Worm (Caenorhabditis elegans) whole organism, L4 larva: ENCODE measurements around the gene kap-1.

Experiments used
- D1046.2 ChIP-seq: fragments of 200-800 bp; sonication (Bioruptor generic); IDR thresholded peaks from 2 replicates; pipeline ENCODE4 v1.3.6; 2022; ENCODE audit warnings: missing genetic modification characterization, missing compliant biosample characterization
- F10B5.3 ChIP-seq: sonication (generic microtip); optimal IDR thresholded peaks from 2 replicates; lab custom pipeline; 2016; ENCODE audit warnings: mild to moderate bottlenecking, missing genetic modification characterization, missing compliant biosample characterization
- F26F4.8 ChIP-seq: fragments of 200-800 bp; sonication (Bioruptor generic); conservative IDR thresholded peaks from 2 replicates; pipeline ENCODE4 v1.3.6; 2022; ENCODE audit warnings: missing genetic modification characterization, missing compliant biosample characterization
- R02D3.7 ChIP-seq: fragments of 150-350 bp; sonication (generic microtip); optimal IDR thresholded peaks from 3 replicates; lab custom pipeline; 2014; ENCODE audit warnings: missing biosample characterization, missing genetic modification characterization
- T20F7.1 ChIP-seq: fragments of 200-800 bp; sonication (Bioruptor generic); optimal IDR thresholded peaks from 2 replicates; lab custom pipeline; 2018; ENCODE audit warnings: mild to moderate bottlenecking, missing genetic modification characterization, missing compliant biosample characterization
- Y105C5A.15 ChIP-seq: fragments of 200-800 bp; sonication (Bioruptor generic); IDR thresholded peaks from 2 replicates; pipeline ENCODE4 v1.3.6; 2022; ENCODE audit warnings: missing genetic modification characterization, missing compliant biosample characterization
- Y48G9A.11 ChIP-seq: fragments of 200-800 bp; sonication (Bioruptor generic); IDR thresholded peaks from 2 replicates; pipeline ENCODE4 v1.3.6; 2022; ENCODE audit warnings: missing genetic modification reagents, missing genetic modification characterization, missing compliant biosample characterization
- Y75B8A.6 ChIP-seq: fragments of 200-800 bp; sonication (Bioruptor generic); IDR thresholded peaks from 2 replicates; pipeline ENCODE4 v1.3.6; 2022; ENCODE audit warnings: missing genetic modification reagents, missing genetic modification characterization, missing compliant biosample characterization
- ZK337.2 ChIP-seq: fragments of 200-800 bp; sonication (Bioruptor generic); IDR thresholded peaks from 2 replicates; pipeline ENCODE4 v1.3.6; 2022; ENCODE audit warnings: missing genetic modification reagents, missing genetic modification characterization, missing compliant biosample characterization
- aly-2 ChIP-seq: sonication (generic microtip); optimal IDR thresholded peaks from 2 replicates; lab custom pipeline; 2018; ENCODE audit warnings: missing biosample characterization, missing genetic modification characterization
- ama-1 ChIP-seq: fragments of 150-350 bp; optimal IDR thresholded peaks from 2 replicates; lab custom pipeline; 2014; ENCODE audit warnings: inconsistent platforms, mixed read lengths
- arid-1 ChIP-seq: fragments of 200-800 bp; sonication (Bioruptor generic); conservative IDR thresholded peaks from 2 replicates; pipeline ENCODE4 v1.3.6; 2022; ENCODE audit warnings: missing genetic modification reagents, missing genetic modification characterization, missing compliant biosample characterization
- attf-4 ChIP-seq: sonication (generic microtip); optimal IDR thresholded peaks from 3 replicates; lab custom pipeline; 2017; ENCODE audit warnings: missing biosample characterization, missing genetic modification characterization
- ceh-20 ChIP-seq: fragments of 200-800 bp; sonication (Bioruptor generic); IDR thresholded peaks from 2 replicates; pipeline ENCODE4 v1.3.6; 2022; ENCODE audit warnings: missing genetic modification reagents, missing genetic modification characterization, missing compliant biosample characterization
- ceh-28 ChIP-seq: fragments of 150-350 bp; optimal IDR thresholded peaks from 2 replicates; lab custom pipeline; 2014; ENCODE audit warnings: missing biosample characterization, missing genetic modification reagents, missing genetic modification characterization
- ceh-82 ChIP-seq: sonication (generic microtip); optimal IDR thresholded peaks from 2 replicates; lab custom pipeline; 2017; ENCODE audit warnings: missing biosample characterization, missing genetic modification characterization
- ces-1 ChIP-seq: fragments of 150-350 bp; sonication (generic microtip); optimal IDR thresholded peaks from 4 replicates; lab custom pipeline; 2014; ENCODE audit warnings: missing biosample characterization, missing genetic modification reagents, missing genetic modification characterization
- daf-12 ChIP-seq: fragments of 150-350 bp; optimal IDR thresholded peaks from 2 replicates; lab custom pipeline; 2014; ENCODE audit warnings: missing biosample characterization, missing genetic modification reagents, missing genetic modification characterization
- daf-16 ChIP-seq, 3 experiments: sonication (generic microtip); optimal IDR thresholded peaks; 2 replicates each; lab custom pipeline; 2016 to 2017; ENCODE audit warnings: missing genetic modification characterization in 3 of 3, missing genetic modification reagents in 3 of 3, mild to moderate bottlenecking in 2 of 3, missing compliant biosample characterization in 2 of 3, missing biosample characterization in 1 of 3, moderate library complexity in 1 of 3
- daf-8 ChIP-seq: fragments of 200-800 bp; sonication (Bioruptor generic); IDR thresholded peaks from 2 replicates; pipeline ENCODE4 v1.3.6; 2022; ENCODE audit warnings: missing genetic modification characterization, missing compliant biosample characterization
- dmd-6 ChIP-seq: fragments of 200-800 bp; sonication (Bioruptor generic); IDR thresholded peaks from 2 replicates; pipeline ENCODE4 v1.3.6; 2022; ENCODE audit warnings: missing genetic modification reagents, missing genetic modification characterization, missing compliant biosample characterization
- dmd-9 ChIP-seq: fragments of 200-800 bp; sonication (Bioruptor generic); IDR thresholded peaks from 2 replicates; pipeline ENCODE4 v1.3.6; 2022; ENCODE audit warnings: missing genetic modification reagents, missing genetic modification characterization, missing compliant biosample characterization
- dve-1 ChIP-seq: sonication (generic microtip); optimal IDR thresholded peaks from 2 replicates; lab custom pipeline; 2017; ENCODE audit warnings: antibody characterized with exemption, mild to moderate bottlenecking, missing genetic modification characterization, missing compliant biosample characterization; ENCODE audit not compliant: insufficient read depth
- egl-43 ChIP-seq: fragments of 200-800 bp; sonication (Bioruptor generic); IDR thresholded peaks from 2 replicates; pipeline ENCODE4 v1.3.6; 2022; ENCODE audit warnings: missing genetic modification reagents, missing genetic modification characterization, missing compliant biosample characterization
- fos-1 ChIP-seq: fragments of 150-350 bp; optimal IDR thresholded peaks from 2 replicates; lab custom pipeline; 2014; ENCODE audit warnings: missing biosample characterization, missing genetic modification characterization
- hif-1 ChIP-seq, 2 experiments: sonication (generic microtip); optimal IDR thresholded peaks; 2 replicates each; lab custom pipeline; 2016 to 2017; ENCODE audit warnings: missing compliant biosample characterization in 2 of 2, missing genetic modification characterization in 2 of 2, missing genetic modification reagents in 2 of 2, missing genotype in 2 of 2, mild to moderate bottlenecking in 1 of 2
- lin-13 ChIP-seq: fragments of 150-350 bp; optimal IDR thresholded peaks from 2 replicates; lab custom pipeline; 2014; ENCODE audit warnings: missing biosample characterization, missing genetic modification reagents, missing genetic modification characterization
- lin-38 ChIP-seq: fragments of 200-800 bp; sonication (Bioruptor generic); IDR thresholded peaks from 2 replicates; pipeline ENCODE4 v1.3.6; 2022; ENCODE audit warnings: missing genetic modification reagents, missing genetic modification characterization, missing compliant biosample characterization
- lin-39 ChIP-seq: fragments of 150-350 bp; optimal IDR thresholded peaks from 2 replicates; lab custom pipeline; 2014; ENCODE audit warnings: missing biosample characterization, missing genetic modification reagents, missing genetic modification characterization
- madf-5 ChIP-seq, 2 experiments: fragments of 200-800 bp; sonication (Bioruptor generic); IDR thresholded peaks; 2 replicates each; pipeline ENCODE4 v1.3.6; 2022; ENCODE audit warnings: missing compliant biosample characterization in 2 of 2, missing genetic modification characterization in 2 of 2
- mxl-2 ChIP-seq: fragments of 200-800 bp; sonication (Bioruptor generic); conservative IDR thresholded peaks from 2 replicates; pipeline ENCODE4 v1.3.6; 2022; ENCODE audit warnings: missing genetic modification reagents, missing genetic modification characterization, missing compliant biosample characterization
- mxl-3 ChIP-seq: fragments of 200-800 bp; sonication (Bioruptor generic); optimal IDR thresholded peaks from 2 replicates; lab custom pipeline; 2018; ENCODE audit warnings: mild to moderate bottlenecking, missing genetic modification characterization, missing compliant biosample characterization
- nhr-111 ChIP-seq: fragments of 200-800 bp; sonication (Bioruptor generic); optimal IDR thresholded peaks from 2 replicates; lab custom pipeline; 2018; ENCODE audit warnings: mild to moderate bottlenecking, missing genetic modification characterization, missing compliant biosample characterization
- nhr-237 ChIP-seq: sonication (generic microtip); optimal IDR thresholded peaks from 2 replicates; lab custom pipeline; 2017; ENCODE audit warnings: missing biosample characterization, missing genetic modification characterization
- nhr-41 ChIP-seq: fragments of 200-800 bp; sonication (Bioruptor generic); IDR thresholded peaks from 2 replicates; pipeline ENCODE4 v1.3.6; 2022; ENCODE audit warnings: missing genetic modification reagents, missing genetic modification characterization, missing compliant biosample characterization
- nhr-42 ChIP-seq: fragments of 200-800 bp; sonication (Bioruptor generic); IDR thresholded peaks from 2 replicates; pipeline ENCODE4 v1.3.6; 2022; ENCODE audit warnings: missing genetic modification characterization, missing compliant biosample characterization
- nhr-48 ChIP-seq: sonication (generic microtip); optimal IDR thresholded peaks from 2 replicates; lab custom pipeline; 2016; ENCODE audit warnings: mild to moderate bottlenecking, missing genetic modification characterization, missing compliant biosample characterization
- nhr-6 ChIP-seq: fragments of 150-350 bp; optimal IDR thresholded peaks from 2 replicates; lab custom pipeline; 2014; ENCODE audit warnings: missing biosample characterization, missing genetic modification characterization
- nhr-77 ChIP-seq: fragments of 150-350 bp; optimal IDR thresholded peaks from 2 replicates; lab custom pipeline; 2014; ENCODE audit warnings: missing biosample characterization, missing genetic modification characterization
- pha-4 ChIP-seq, 2 experiments: fragments of 150-350 bp in 1 of 2; fragments of 200-800 bp in 1 of 2; sonication (Bioruptor generic) in 1 of 2; IDR thresholded peaks in 1 of 2; optimal IDR thresholded peaks in 1 of 2; 2 replicates each; pipeline versions ENCODE4 v1.3.6 to Lab custom; 2014 to 2022; ENCODE audit warnings: missing genetic modification characterization in 2 of 2, missing genetic modification reagents in 2 of 2, missing biosample characterization in 1 of 2, missing compliant biosample characterization in 1 of 2
- php-3 ChIP-seq: fragments of 200-800 bp; sonication (Bioruptor generic); IDR thresholded peaks from 2 replicates; pipeline ENCODE4 v1.3.6; 2022; ENCODE audit warnings: missing genetic modification reagents, missing genetic modification characterization, missing compliant biosample characterization
- rbr-2 ChIP-seq: sonication (generic microtip); optimal IDR thresholded peaks from 2 replicates; lab custom pipeline; 2016; ENCODE audit warnings: missing genotype, missing genetic modification characterization, missing compliant biosample characterization
- set-16 ChIP-seq: fragments of 200-800 bp; sonication (Bioruptor generic); IDR thresholded peaks from 2 replicates; pipeline ENCODE4 v1.3.6; 2022; ENCODE audit warnings: missing genetic modification reagents, missing genetic modification characterization, missing compliant biosample characterization
- snpc-4 ChIP-seq: fragments of 150-350 bp; optimal IDR thresholded peaks from 2 replicates; lab custom pipeline; 2014; ENCODE audit warnings: missing biosample characterization, missing genetic modification characterization
- spr-3 ChIP-seq: fragments of 200-800 bp; sonication (Bioruptor generic); optimal IDR thresholded peaks from 2 replicates; lab custom pipeline; 2018; ENCODE audit warnings: mild to moderate bottlenecking, missing genetic modification characterization, missing compliant biosample characterization
- tra-1 ChIP-seq: fragments of 200-800 bp; sonication (Bioruptor generic); IDR thresholded peaks from 2 replicates; pipeline ENCODE4 v1.3.6; 2022; ENCODE audit warnings: missing genetic modification reagents, missing genetic modification characterization, missing compliant biosample characterization
- unc-130 ChIP-seq: sonication (generic microtip); optimal IDR thresholded peaks from 2 replicates; lab custom pipeline; 2016; ENCODE audit warnings: missing genetic modification reagents, missing genetic modification characterization, missing compliant biosample characterization
- vab-7 ChIP-seq: fragments of 200-800 bp; sonication (Bioruptor generic); IDR thresholded peaks from 2 replicates; pipeline ENCODE4 v1.3.6; 2022; ENCODE audit warnings: missing genetic modification reagents, missing genetic modification characterization, missing compliant biosample characterization
- zfp-2 ChIP-seq: sonication (generic microtip); optimal IDR thresholded peaks from 2 replicates; lab custom pipeline; 2016; ENCODE audit warnings: mild to moderate bottlenecking, missing genetic modification characterization, missing compliant biosample characterization
- zfp-3 ChIP-seq: fragments of 200-800 bp; sonication (Bioruptor generic); conservative IDR thresholded peaks from 2 replicates; pipeline ENCODE4 v1.3.6; 2022; ENCODE audit warnings: missing genetic modification reagents, missing genetic modification characterization, missing compliant biosample characterization
- ztf-11 ChIP-seq: fragments of 150-350 bp; optimal IDR thresholded peaks from 2 replicates; lab custom pipeline; 2014; ENCODE audit warnings: missing biosample characterization, missing genetic modification characterization

The kap-1 gene

DNA sequence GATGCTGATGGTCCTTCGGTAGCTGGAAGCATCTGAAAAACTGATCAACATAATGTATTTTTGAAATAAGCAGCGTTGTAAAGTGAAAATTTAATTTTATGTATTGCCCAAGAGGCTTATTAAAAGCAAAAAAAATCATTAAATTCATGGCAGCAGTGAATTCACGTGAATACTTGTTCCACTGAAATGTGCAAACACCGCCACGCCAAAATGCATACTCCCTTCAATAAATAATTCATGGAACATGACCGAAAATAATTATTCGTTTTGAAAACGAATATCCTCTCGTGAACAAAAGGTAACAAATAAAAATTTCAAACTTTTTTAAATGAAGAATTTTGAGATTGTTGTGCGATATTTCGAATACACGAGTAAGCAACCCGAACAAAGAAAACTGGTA is 18.7 kb downstream of the kap-1 start, which contains the start of gene F08F8.10 (continued):
- TF ChIP-seq egl-43, result no peak
- no peak for TF ChIP-seq ztf-11
- no peak for TF ChIP-seq F10B5.3 (tag; lab: Kevin White, UChicago)
- no peak for TF ChIP-seq aly-2 (tag; lab: Kevin White, UChicago)
- TF ChIP-seq lin-39 (tag; lab: Kevin White, UChicago), result no peak
- TF ChIP-seq nhr-237, result no peak
- TF ChIP-seq unc-130 (GFP tag; lab: Kevin White, UChicago), result no peak
- TF ChIP-seq nhr-42 (GFP tag; lab: Robert Waterston, UW), result no peak
- TF ChIP-seq vab-7 (GFP tag; lab: Robert Waterston, UW), result no peak
- no peak for TF ChIP-seq R02D3.7 (tag; lab: Kevin White, UChicago)
- TF ChIP-seq D1046.2 (GFP tag; lab: Robert Waterston, UW), result no peak
- no peak for TF ChIP-seq pha-4 (GFP tag; IDR thresholded peaks at IDR 0.05; lab: Robert Waterston, UW)
- TF ChIP-seq pha-4 (tag; optimal IDR thresholded peaks at IDR 0.05; lab: Kevin White, UChicago), result no peak
- no peak for TF ChIP-seq lin-13 (GFP tag; lab: Kevin White, UChicago)
- no peak for TF ChIP-seq attf-4 (tag; lab: Kevin White, UChicago)
- TF ChIP-seq daf-12 (tag; lab: Kevin White, UChicago), result no peak
- no peak for TF ChIP-seq mxl-3 (GFP tag; lab: Kevin White, UChicago)
- TF ChIP-seq spr-3, result no peak
- no peak for TF ChIP-seq zfp-3
- peak; percentile 56 for TF ChIP-seq lin-38 (GFP tag; lab: Robert Waterston, UW)
- peak; percentile 28 for TF ChIP-seq nhr-6 (tag; lab: Kevin White, UChicago)
- TF ChIP-seq hif-1 (tag; optimal IDR thresholded peaks at IDR 0.05; lab: Kevin White, UChicago), result peak in 1 of 2 experiments; percentile 11
- TF ChIP-seq ceh-28 (tag; lab: Kevin White, UChicago), result no peak
- TF ChIP-seq daf-16 (GFP tag; optimal IDR thresholded peaks at IDR 0.05; lab: Kevin White, UChicago), result no peak
- TF ChIP-seq daf-16 (tag; optimal IDR thresholded peaks at IDR 0.05; lab: Kevin White, UChicago), result peak; percentile 19
- TF ChIP-seq fos-1 (tag; lab: Kevin White, UChicago), result no peak
- TF ChIP-seq Y105C5A.15, result no peak
- TF ChIP-seq set-16, result no peak
- no peak for TF ChIP-seq dmd-9 (GFP tag; lab: Robert Waterston, UW)
- TF ChIP-seq dve-1 (tag; lab: Kevin White, UChicago), result peak; percentile 25
- no peak for TF ChIP-seq nhr-41
- TF ChIP-seq mxl-2 (GFP tag; lab: Robert Waterston, UW), result no peak
- no peak for TF ChIP-seq zfp-2 (tag; lab: Kevin White, UChicago)
- no peak for TF ChIP-seq rbr-2 (tag; lab: Kevin White, UChicago)
- no peak for TF ChIP-seq snpc-4
- no peak for TF ChIP-seq dmd-6 (GFP tag; lab: Robert Waterston, UW)
- TF ChIP-seq ZK337.2, result no peak
- no peak for TF ChIP-seq nhr-48 (tag; lab: Kevin White, UChicago)
- TF ChIP-seq ceh-82 (tag; lab: Kevin White, UChicago), result no peak
- TF ChIP-seq Y75B8A.6 (GFP tag; lab: Robert Waterston, UW), result no peak
- TF ChIP-seq T20F7.1 (GFP tag; lab: Kevin White, UChicago), result peak; percentile 54
- no peak for TF ChIP-seq ces-1 (GFP tag; lab: Kevin White, UChicago)
- no peak for TF ChIP-seq tra-1 (GFP tag; lab: Robert Waterston, UW)
- no peak for TF ChIP-seq ama-1 (lab: Kevin White, UChicago)
- TF ChIP-seq arid-1 (GFP tag; lab: Robert Waterston, UW), result no peak
- TF ChIP-seq php-3 (GFP tag; lab: Robert Waterston, UW), result no peak
- TF ChIP-seq nhr-111 (GFP tag; lab: Kevin White, UChicago), result no peak
- no peak for TF ChIP-seq ceh-20 (GFP tag; lab: Robert Waterston, UW)
- no peak for TF ChIP-seq F26F4.8 (GFP tag; lab: Robert Waterston, UW)
- TF ChIP-seq madf-5 (GFP tag; IDR thresholded peaks at IDR 0.05; lab: Robert Waterston, UW), result no peak
- TF ChIP-seq nhr-77 (tag; lab: Kevin White, UChicago), result no peak
- TF ChIP-seq daf-8, result no peak
- no peak for TF ChIP-seq Y48G9A.11 (GFP tag; lab: Robert Waterston, UW)
